Worm (Caenorhabditis elegans): ENCODE measurements around the gene cdc-25.3.

The cdc-25.3 gene

DNA sequence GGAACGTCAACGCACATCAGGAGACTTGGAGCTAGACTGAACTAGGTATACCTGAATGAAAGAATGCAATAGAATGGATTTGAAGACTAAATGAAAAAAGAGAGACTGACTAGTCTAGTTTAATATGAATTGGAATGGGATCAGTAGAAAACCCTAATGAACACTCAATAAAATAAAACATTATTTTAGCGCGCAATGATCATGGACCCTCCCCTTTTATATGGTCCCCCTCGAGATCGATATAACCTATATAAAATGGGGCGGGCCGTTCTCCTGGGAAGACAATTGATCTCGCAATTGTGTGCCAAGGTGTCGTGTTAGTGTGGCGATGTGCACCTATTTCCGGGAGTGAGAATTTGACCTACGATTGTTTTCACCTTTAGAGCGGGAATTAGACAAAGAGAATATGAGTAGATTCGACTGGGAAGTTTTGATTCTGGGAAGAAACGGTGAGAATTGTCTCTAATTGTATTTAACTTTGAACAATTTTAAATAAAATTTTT is at the start of gene cdc-25.3:
cdc-25.3 (minus strand) TSS at position 51 of the 503 bp plus-strand sequence.
- TF ChIP-seq W03F9.2 (tag; optimal IDR thresholded peaks at IDR 0.05) = no peak
- TF ChIP-seq him-1 (tag; optimal IDR thresholded peaks at IDR 0.05) = no peak
- TF ChIP-seq dao-5 (tag; optimal IDR thresholded peaks at IDR 0.05) = no peak

DNA sequence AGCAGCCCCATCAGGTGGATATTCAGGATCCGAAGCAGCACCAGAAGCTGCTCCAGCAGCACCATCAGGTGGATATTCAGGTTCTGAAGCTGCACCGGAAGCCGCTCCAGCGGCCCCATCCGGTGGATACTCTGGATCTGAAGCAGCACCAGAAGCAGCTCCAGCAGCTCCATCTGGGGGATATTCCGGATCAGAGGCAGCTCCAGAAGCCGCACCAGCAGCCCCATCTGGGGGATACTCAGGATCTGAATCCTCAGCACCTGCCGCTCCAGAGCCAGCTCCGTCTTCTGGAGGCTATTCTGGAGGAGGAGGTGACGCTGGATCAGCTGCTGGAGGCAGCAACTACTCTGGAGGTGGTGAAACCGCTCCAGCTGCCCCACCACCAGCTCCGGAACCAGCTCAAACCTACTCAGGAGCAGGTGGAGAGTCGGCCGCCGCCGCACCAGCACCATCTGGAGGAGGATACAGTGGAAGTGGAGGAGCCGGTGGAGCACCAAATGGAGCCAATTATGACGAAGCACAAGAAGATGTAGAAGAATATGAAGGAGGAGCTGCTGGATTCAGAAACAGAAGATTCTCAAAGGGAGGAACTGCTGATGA is 47.1 kb upstream of the cdc-25.3 start:
- TF ChIP-seq W03F9.2 (tag; optimal IDR thresholded peaks at IDR 0.05) (no peak), dao-5 (tag; optimal IDR thresholded peaks at IDR 0.05) (no peak), him-1 (tag; optimal IDR thresholded peaks at IDR 0.05) (no peak)

DNA sequence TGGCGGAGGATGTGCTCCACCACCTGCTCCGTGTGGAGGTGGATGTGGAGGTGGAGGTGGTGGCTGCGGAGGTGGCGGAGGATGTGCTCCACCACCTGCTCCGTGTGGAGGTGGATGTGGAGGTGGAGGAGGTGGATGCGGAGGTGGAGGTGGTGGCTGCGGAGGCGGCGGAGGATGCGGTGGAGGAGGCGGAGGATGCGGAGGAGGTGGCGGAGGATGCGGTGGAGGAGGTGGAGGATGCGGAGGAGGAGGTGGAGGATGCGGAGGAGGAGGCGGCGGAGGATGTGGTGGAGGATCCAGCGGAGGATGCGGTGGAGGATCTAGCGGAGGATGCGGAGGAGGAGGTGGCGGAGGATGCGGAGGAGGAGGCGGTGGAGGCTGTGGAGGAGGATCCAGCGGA is 44.7 kb upstream of the cdc-25.3 start:
- no peak for TF ChIP-seq W03F9.2 (tag; optimal IDR thresholded peaks at IDR 0.05)
- no peak for TF ChIP-seq dao-5 (tag; optimal IDR thresholded peaks at IDR 0.05)
- TF ChIP-seq him-1 (tag; optimal IDR thresholded peaks at IDR 0.05) = no peak

DNA sequence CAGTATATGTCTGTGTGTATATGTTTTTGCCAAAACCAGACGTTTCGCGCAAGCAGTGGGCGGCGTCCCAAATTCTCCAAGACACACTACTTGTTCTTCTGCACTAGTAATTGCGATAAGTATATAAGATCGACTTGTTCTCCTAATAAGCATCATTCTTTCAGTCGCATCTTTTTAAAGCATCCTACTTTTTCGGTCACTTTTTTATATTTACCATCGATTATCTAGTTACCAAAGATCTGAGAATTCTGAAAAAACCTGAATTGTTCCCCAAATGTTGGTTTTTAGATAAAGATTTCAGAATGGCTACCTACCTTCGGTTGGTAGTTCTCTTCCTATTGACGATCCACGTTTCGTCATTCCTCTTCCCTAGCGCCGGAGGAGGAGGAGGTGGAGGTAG is 44.3 kb upstream of the cdc-25.3 start, which contains the start of gene grl-25:
grl-25 (plus strand) TSS at position 301 of the 400 bp plus-strand sequence.
- TF ChIP-seq W03F9.2 (tag; optimal IDR thresholded peaks at IDR 0.05) (no peak), him-1 (tag; optimal IDR thresholded peaks at IDR 0.05) (no peak)

DNA sequence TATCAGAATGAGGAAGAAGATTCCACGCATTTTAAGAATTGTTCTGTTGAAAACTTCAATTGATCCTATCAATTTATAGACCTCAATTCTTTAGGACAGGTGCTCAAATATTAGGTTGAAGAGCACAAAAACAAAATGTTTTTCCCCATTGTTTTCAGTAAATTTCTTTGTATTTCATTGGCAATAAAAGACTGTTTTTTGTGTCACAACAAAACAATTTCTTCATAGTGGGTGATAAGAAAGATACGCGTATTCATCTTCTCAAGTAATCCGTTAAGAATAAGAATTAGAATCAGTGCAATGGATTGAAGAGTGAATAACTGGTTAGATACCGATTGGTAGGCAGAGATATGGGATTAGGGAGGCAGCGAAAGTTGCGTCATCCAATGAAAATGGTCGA is 42.9 kb upstream of the cdc-25.3 start, which contains the start of gene ZK643.6:
ZK643.6 (minus strand) TSS at position 101 of the 400 bp plus-strand sequence.
- TF ChIP-seq dao-5 (tag; optimal IDR thresholded peaks at IDR 0.05) (no peak), him-1 (tag; optimal IDR thresholded peaks at IDR 0.05) (no peak), W03F9.2 (tag; optimal IDR thresholded peaks at IDR 0.05) (no peak)

DNA sequence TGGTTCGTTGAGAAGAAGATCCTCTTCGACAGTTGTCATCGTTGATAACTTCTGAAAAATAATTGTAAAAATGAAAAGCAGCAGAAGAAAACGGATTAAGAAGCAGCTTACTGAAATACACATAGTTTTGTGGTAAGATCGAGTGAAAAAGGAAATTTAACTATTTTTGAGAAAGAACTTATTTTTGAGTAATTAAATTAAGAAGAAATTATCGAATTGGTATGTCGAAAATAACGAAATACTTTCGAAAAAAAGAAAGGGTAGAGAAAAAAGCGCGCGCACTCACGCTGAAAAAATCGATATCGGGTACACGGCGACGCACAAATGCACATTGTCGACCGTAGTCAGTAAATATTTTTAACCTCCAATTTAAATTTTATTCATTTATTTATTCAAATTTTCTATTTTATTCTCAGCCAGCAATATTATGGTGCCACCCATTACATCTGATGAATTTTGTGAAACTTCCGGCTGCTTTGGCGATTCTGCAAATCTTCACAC is 38.5 kb upstream of the cdc-25.3 start, which contains the start of the genes ZK643.5 and ZK643.2:
ZK643.5 (minus strand) TSS at position 51 of the 501 bp plus-strand sequence.
ZK643.2 (plus strand) TSS at position 395 of the 501 bp plus-strand sequence.
- TF ChIP-seq him-1 (tag; optimal IDR thresholded peaks at IDR 0.05) (no peak), W03F9.2 (tag; optimal IDR thresholded peaks at IDR 0.05) (peak; percentile 82)

DNA sequence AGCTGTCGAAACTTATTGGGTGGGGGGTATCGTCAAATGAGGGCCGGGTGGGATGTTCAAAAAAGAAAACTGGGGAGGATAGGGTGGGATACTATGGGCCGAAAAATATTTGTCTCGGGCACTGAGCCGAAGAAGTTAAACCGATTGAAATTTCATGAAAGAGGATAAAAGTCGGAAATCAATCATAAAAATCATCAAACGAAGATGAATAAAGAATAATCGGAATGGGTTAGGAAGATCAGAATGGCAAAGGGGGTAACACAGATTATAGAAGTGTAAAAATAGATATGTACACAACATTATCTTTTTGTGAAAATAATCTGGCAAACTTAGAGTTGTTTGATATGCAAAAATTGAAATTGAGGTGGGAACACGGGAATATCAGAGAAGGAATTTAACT is 37.8 kb upstream of the cdc-25.3 start:
- TF ChIP-seq W03F9.2 (tag; optimal IDR thresholded peaks at IDR 0.05) (no peak), him-1 (tag; optimal IDR thresholded peaks at IDR 0.05) (no peak), dao-5 (tag; optimal IDR thresholded peaks at IDR 0.05) (no peak)

DNA sequence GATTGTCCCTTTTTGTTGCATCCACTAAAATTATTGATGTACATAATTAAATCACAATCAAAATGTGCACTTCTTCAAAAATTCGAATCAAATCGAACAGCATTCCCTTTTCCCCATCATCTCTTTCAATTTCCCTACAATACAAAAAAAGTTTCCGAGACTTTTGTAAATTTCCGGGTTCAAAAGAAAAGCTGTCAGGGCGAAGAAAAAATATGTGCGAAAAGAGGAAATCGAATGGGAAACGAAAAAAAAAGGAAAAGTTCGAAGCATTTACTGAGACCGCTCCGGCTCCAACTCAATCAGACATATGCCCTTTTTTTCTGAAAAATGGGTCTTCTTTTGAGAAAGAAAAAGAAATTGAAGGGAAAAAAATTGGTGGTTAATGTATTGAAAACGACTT is 31.4 kb upstream of the cdc-25.3 start:
- no peak for TF ChIP-seq him-1 (tag; optimal IDR thresholded peaks at IDR 0.05)
- TF ChIP-seq W03F9.2 (tag; optimal IDR thresholded peaks at IDR 0.05) = no peak
- no peak for TF ChIP-seq dao-5 (tag; optimal IDR thresholded peaks at IDR 0.05)

DNA sequence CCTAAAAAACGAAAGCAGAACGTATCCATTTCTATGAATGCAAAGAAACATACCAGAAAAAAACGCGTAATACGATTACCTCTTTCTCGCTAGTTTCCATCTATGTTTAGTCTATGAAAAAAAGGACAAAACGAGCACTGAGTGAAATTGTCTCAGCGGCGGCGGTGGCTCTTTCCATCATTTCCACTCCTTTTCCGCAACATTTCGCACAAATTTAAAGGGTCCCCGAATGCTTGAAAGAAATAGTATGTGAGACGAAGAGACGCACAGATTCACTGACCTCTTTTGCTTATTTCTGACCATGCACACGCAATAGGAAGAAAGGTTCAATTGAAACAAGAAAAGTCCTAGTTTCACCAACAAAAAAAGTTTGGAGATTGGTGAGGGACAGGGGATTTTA is 28.6 kb upstream of the cdc-25.3 start:
- TF ChIP-seq him-1 (tag; optimal IDR thresholded peaks at IDR 0.05) (no peak), dao-5 (tag; optimal IDR thresholded peaks at IDR 0.05) (no peak), W03F9.2 (tag; optimal IDR thresholded peaks at IDR 0.05) (no peak)

DNA sequence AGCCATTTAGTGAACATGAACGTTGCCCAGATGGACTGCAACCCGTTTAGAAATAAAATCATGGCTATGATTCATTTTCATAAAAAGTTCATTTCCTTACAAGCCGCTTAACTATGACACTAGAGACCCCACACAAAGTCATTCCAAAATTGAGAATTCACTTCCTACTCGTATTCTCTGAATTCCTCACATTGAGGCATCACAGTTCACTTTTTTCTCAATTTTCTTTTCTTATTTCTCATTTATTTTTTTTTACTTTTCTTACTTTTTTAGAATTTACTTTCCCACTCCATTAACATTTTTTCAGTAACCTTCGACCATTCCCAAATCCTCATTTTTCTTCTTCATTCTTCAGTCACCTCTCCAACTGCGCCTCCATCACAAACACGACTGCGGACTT is 26.6 kb upstream of the cdc-25.3 start, which contains the start of gene dhrr-1:
dhrr-1 (plus strand) TSS at position 301 of the 400 bp plus-strand sequence.
- TF ChIP-seq dao-5 (tag; optimal IDR thresholded peaks at IDR 0.05) (no peak), him-1 (tag; optimal IDR thresholded peaks at IDR 0.05) (no peak), W03F9.2 (tag; optimal IDR thresholded peaks at IDR 0.05) (no peak)

DNA sequence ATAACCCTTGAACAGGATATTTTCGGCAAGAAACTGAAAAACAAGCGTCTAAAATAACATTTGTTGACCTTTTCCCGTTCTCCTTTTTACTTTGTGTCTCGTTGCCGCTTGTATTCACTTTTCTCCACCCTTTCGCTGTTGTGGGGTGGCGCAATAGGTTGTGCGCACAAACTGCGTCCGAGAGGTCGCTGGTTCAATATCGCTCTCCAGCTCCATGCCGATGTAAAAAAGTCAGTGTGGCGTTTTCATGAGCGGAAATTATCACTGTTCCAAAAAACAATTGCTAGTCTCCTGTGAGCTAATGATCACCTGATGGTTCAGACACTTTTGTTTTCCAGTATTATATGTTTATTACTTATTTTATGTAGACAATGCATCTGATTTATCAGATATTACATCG is 19.8 kb upstream of the cdc-25.3 start:
- peak; percentile 31 for TF ChIP-seq W03F9.2 (tag; optimal IDR thresholded peaks at IDR 0.05)
- peak; percentile 4 for TF ChIP-seq dao-5 (tag; optimal IDR thresholded peaks at IDR 0.05)
- TF ChIP-seq him-1 (tag; optimal IDR thresholded peaks at IDR 0.05) = peak; percentile 92

DNA sequence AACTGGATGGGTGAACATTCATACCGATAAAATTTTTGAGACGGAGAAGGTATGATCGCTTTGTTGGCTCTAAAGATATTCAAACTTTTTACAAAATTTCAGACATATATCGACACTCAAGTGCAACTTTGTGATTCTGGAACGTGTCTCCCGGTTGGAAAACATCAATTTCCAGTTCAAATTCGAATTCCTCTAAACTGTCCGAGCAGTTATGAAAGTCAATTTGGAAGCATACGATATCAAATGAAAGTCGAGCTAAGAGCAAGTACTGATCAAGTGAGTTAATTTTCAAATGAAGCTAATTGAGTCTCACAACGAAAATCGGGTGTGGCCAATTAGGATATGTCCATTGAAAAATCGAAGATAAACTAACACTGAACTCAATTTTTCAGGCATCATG is 16.6 kb upstream of the cdc-25.3 start:
- TF ChIP-seq W03F9.2 (tag; optimal IDR thresholded peaks at IDR 0.05) (no peak), him-1 (tag; optimal IDR thresholded peaks at IDR 0.05) (no peak), dao-5 (tag; optimal IDR thresholded peaks at IDR 0.05) (no peak)

DNA sequence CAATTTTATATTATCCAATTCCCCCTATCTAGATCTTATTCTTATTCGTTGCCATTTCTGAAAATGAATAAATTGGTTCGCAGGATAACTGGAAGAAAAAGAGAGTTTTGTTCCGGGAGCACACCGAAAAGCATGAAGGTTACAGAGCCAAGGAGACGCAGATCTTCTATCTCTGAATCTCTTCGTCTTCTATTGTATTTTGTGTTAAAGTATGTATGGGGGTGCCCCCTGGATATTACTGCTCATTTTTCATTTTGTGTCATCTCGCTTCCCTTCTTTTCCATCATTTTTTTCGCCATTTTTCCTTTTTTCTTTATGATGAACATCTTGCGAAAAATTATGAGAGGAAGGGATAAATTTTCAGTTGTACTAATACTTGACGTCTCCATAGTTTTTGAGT is 16.0 kb upstream of the cdc-25.3 start:
- TF ChIP-seq him-1 (tag; optimal IDR thresholded peaks at IDR 0.05) (no peak), W03F9.2 (tag; optimal IDR thresholded peaks at IDR 0.05) (no peak), dao-5 (tag; optimal IDR thresholded peaks at IDR 0.05) (no peak)

DNA sequence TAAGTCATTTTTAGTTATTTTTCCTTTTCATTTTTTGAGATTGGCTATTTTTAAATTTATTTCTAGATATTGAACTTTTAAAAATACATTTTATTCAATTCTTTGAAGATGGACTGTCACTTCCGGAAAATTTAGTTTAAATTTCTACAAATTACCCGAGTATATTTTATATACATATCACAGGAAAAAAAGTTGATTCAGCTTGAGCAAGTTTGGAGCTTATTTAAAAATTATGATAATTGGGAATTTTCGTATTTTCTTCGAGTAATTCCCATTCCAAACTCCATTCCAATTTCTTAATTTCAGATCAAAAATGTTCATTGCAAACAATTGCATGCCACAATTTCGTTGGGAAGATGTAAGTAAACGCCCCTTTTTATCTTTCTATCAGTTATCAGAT is 12.0 kb upstream of the cdc-25.3 start, which contains the start of gene arrd-15:
arrd-15 (plus strand) TSS at position 301 of the 400 bp plus-strand sequence.
- TF ChIP-seq him-1 (tag; optimal IDR thresholded peaks at IDR 0.05) (no peak), W03F9.2 (tag; optimal IDR thresholded peaks at IDR 0.05) (no peak), dao-5 (tag; optimal IDR thresholded peaks at IDR 0.05) (no peak)

Measured in whole organism, L4/young adult.